Worm (Caenorhabditis elegans) whole organism, young adult: ENCODE data around the gene F13D12.3.

ENCODE experiments used
- B0019.2 ChIP-seq: fragments of 200-800 bp; sonication (Bioruptor generic); conservative IDR thresholded peaks from 2 replicates; pipeline ENCODE4 v1.3.6; 2022; ENCODE audit warnings: missing genetic modification reagents, missing genetic modification characterization, missing compliant biosample characterization
- B0035.1 ChIP-seq: sonication (generic microtip); optimal IDR thresholded peaks from 2 replicates; lab custom pipeline; 2016; ENCODE audit warnings: missing genetic modification characterization, mild to moderate bottlenecking, missing compliant biosample characterization, missing genotype, missing genetic modification reagents
- C06A6.2 ChIP-seq: fragments of 200-800 bp; sonication (Bioruptor generic); conservative IDR thresholded peaks from 2 replicates; pipeline ENCODE4 v1.3.6; 2022; ENCODE audit warnings: missing genetic modification characterization, missing compliant biosample characterization
- D2030.7 ChIP-seq: fragments of 200-800 bp; sonication (Bioruptor generic); IDR thresholded peaks from 2 replicates; pipeline ENCODE4 v1.3.6; 2022; ENCODE audit warnings: missing genetic modification reagents, missing genetic modification characterization, missing compliant biosample characterization
- F22D6.2 ChIP-seq: sonication (generic microtip); optimal IDR thresholded peaks from 2 replicates; lab custom pipeline; 2016; ENCODE audit warnings: mild to moderate bottlenecking, missing genetic modification characterization, missing compliant biosample characterization
- F33H1.4 ChIP-seq: fragments of 200-800 bp; sonication (Bioruptor generic); IDR thresholded peaks from 2 replicates; pipeline ENCODE4 v1.3.6; 2022; ENCODE audit warnings: missing genetic modification reagents, missing genetic modification characterization, missing compliant biosample characterization
- F52B5.7 ChIP-seq: sonication (generic microtip); optimal IDR thresholded peaks from 2 replicates; lab custom pipeline; 2016; ENCODE audit warnings: mild to moderate bottlenecking, missing genetic modification characterization, missing compliant biosample characterization
- K12H6.12 ChIP-seq: fragments of 200-800 bp; sonication (Bioruptor generic); optimal IDR thresholded peaks from 2 replicates; lab custom pipeline; 2018; ENCODE audit warnings: mild to moderate bottlenecking, missing genetic modification characterization, missing compliant biosample characterization
- Y53F4B.3 ChIP-seq: fragments of 200-800 bp; sonication (Bioruptor generic); IDR thresholded peaks from 2 replicates; pipeline ENCODE4 v1.3.6; 2022; ENCODE audit warnings: missing genetic modification reagents, missing genetic modification characterization, missing compliant biosample characterization
- Y56A3A.18 ChIP-seq: fragments of 200-800 bp; sonication (Bioruptor generic); IDR thresholded peaks from 2 replicates; pipeline ENCODE4 v1.3.6; 2022; ENCODE audit warnings: missing genetic modification reagents, missing genetic modification characterization, missing compliant biosample characterization
- Y95B8A.8 ChIP-seq: fragments of 200-800 bp; sonication (Bioruptor generic); IDR thresholded peaks from 2 replicates; pipeline ENCODE4 v1.3.6; 2022; ENCODE audit warnings: missing genetic modification reagents, missing genetic modification characterization, missing compliant biosample characterization
- aptf-3 ChIP-seq: fragments of 200-800 bp; sonication (Bioruptor generic); IDR thresholded peaks from 2 replicates; pipeline ENCODE4 v1.3.6; 2022; ENCODE audit warnings: missing genetic modification characterization, missing compliant biosample characterization
- attf-3 ChIP-seq: fragments of 200-800 bp; sonication (Bioruptor generic); conservative IDR thresholded peaks from 2 replicates; pipeline ENCODE4 v1.3.6; 2022; ENCODE audit warnings: missing genetic modification reagents, missing genetic modification characterization, missing compliant biosample characterization
- bed-2 ChIP-seq: fragments of 200-800 bp; sonication (Bioruptor generic); IDR thresholded peaks from 2 replicates; pipeline ENCODE4 v1.3.6; 2022; ENCODE audit warnings: missing genetic modification reagents, missing genetic modification characterization, missing compliant biosample characterization
- cebp-2 ChIP-seq: fragments of 200-800 bp; sonication (Bioruptor generic); IDR thresholded peaks from 2 replicates; pipeline ENCODE4 v1.3.6; 2022; ENCODE audit warnings: missing genetic modification characterization, missing compliant biosample characterization
- ceh-100 ChIP-seq: fragments of 200-800 bp; sonication (Bioruptor generic); IDR thresholded peaks from 2 replicates; pipeline ENCODE4 v1.3.6; 2022; ENCODE audit warnings: missing genetic modification reagents, missing genetic modification characterization, missing compliant biosample characterization
- ceh-91 ChIP-seq: fragments of 200-800 bp; sonication (Bioruptor generic); IDR thresholded peaks from 2 replicates; pipeline ENCODE4 v1.3.6; 2022; ENCODE audit warnings: missing genetic modification reagents, missing genetic modification characterization, missing compliant biosample characterization
- die-1 ChIP-seq: sonication (generic microtip); optimal IDR thresholded peaks from 2 replicates; lab custom pipeline; 2016; ENCODE audit warnings: missing genotype, mild to moderate bottlenecking, missing genetic modification characterization, missing compliant biosample characterization
- dpl-1 ChIP-seq: fragments of 150-350 bp; optimal IDR thresholded peaks from 2 replicates; lab custom pipeline; 2014; ENCODE audit warnings: missing biosample characterization, missing genetic modification reagents, missing genetic modification characterization
- efl-1 ChIP-seq: fragments of 150-350 bp; optimal IDR thresholded peaks from 2 replicates; lab custom pipeline; 2014; ENCODE audit warnings: missing biosample characterization, missing genetic modification reagents, missing genetic modification characterization
- ekl-4 ChIP-seq: fragments of 200-800 bp; sonication (Bioruptor generic); IDR thresholded peaks from 2 replicates; pipeline ENCODE4 v1.3.6; 2022; ENCODE audit warnings: missing genetic modification reagents, missing genetic modification characterization, missing compliant biosample characterization
- hmg-1.2 ChIP-seq: fragments of 200-800 bp; sonication (Bioruptor generic); IDR thresholded peaks from 2 replicates; pipeline ENCODE4 v1.3.6; 2022; ENCODE audit warnings: missing genetic modification reagents, missing genetic modification characterization, missing compliant biosample characterization
- hmg-20 ChIP-seq: fragments of 200-800 bp; sonication (Bioruptor generic); IDR thresholded peaks from 2 replicates; pipeline ENCODE4 v1.3.6; 2022; ENCODE audit warnings: missing genetic modification reagents, missing genetic modification characterization, missing compliant biosample characterization
- lag-1 ChIP-seq: fragments of 200-800 bp; sonication (Bioruptor generic); IDR thresholded peaks from 2 replicates; pipeline ENCODE4 v1.3.6; 2022; ENCODE audit warnings: missing genetic modification reagents, missing genetic modification characterization, missing compliant biosample characterization
- let-526 ChIP-seq: fragments of 200-800 bp; sonication (Bioruptor generic); IDR thresholded peaks from 2 replicates; pipeline ENCODE4 v1.3.6; 2022; ENCODE audit warnings: missing genetic modification reagents, missing genetic modification characterization, missing compliant biosample characterization
- lin-26 ChIP-seq: fragments of 200-800 bp; sonication (Bioruptor generic); IDR thresholded peaks from 2 replicates; pipeline ENCODE4 v1.3.6; 2022; ENCODE audit warnings: missing genetic modification reagents, missing genetic modification characterization, missing compliant biosample characterization
- lin-40 ChIP-seq: sonication (generic microtip); optimal IDR thresholded peaks from 2 replicates; lab custom pipeline; 2016; ENCODE audit warnings: missing genetic modification characterization, mild to moderate bottlenecking, missing compliant biosample characterization, missing genotype, missing genetic modification reagents
- lsl-1 ChIP-seq: fragments of 200-800 bp; sonication (Bioruptor generic); optimal IDR thresholded peaks from 2 replicates; lab custom pipeline; 2018; ENCODE audit warnings: mild to moderate bottlenecking, missing genetic modification characterization, moderate library complexity, missing compliant biosample characterization
- madf-3 ChIP-seq: fragments of 200-800 bp; sonication (Bioruptor generic); IDR thresholded peaks from 2 replicates; pipeline ENCODE4 v1.3.6; 2022; ENCODE audit warnings: missing genetic modification reagents, missing genetic modification characterization, missing compliant biosample characterization
- madf-6 ChIP-seq: fragments of 200-800 bp; sonication (Bioruptor generic); IDR thresholded peaks from 2 replicates; pipeline ENCODE4 v1.3.6; 2022; ENCODE audit warnings: missing genetic modification reagents, missing genetic modification characterization, missing compliant biosample characterization
- madf-8 ChIP-seq: fragments of 200-800 bp; sonication (Bioruptor generic); conservative IDR thresholded peaks from 2 replicates; pipeline ENCODE4 v1.3.6; 2022; ENCODE audit warnings: missing genetic modification reagents, missing genetic modification characterization, missing compliant biosample characterization
- nfya-1 ChIP-seq: sonication (generic microtip); optimal IDR thresholded peaks from 2 replicates; lab custom pipeline; 2017; ENCODE audit warnings: antibody characterized with exemption, missing compliant biosample characterization, missing genetic modification characterization, borderline replicate concordance; ENCODE audit not compliant: insufficient read depth
- nfya-2 ChIP-seq: fragments of 200-800 bp; sonication (Bioruptor generic); IDR thresholded peaks from 2 replicates; pipeline ENCODE4 v1.3.6; 2022; ENCODE audit warnings: missing genetic modification reagents, missing genetic modification characterization, missing compliant biosample characterization
- nhr-27 ChIP-seq: fragments of 200-800 bp; sonication (Bioruptor generic); optimal IDR thresholded peaks from 2 replicates; lab custom pipeline; 2018; ENCODE audit warnings: mild to moderate bottlenecking, missing genetic modification characterization, moderate library complexity, missing compliant biosample characterization
- pbrm-1 ChIP-seq: fragments of 200-800 bp; sonication (Bioruptor generic); IDR thresholded peaks from 2 replicates; pipeline ENCODE4 v1.3.6; 2022; ENCODE audit warnings: missing genetic modification reagents, missing genetic modification characterization, missing compliant biosample characterization
- rcor-1 ChIP-seq: fragments of 200-800 bp; sonication (Bioruptor generic); IDR thresholded peaks from 2 replicates; pipeline ENCODE4 v1.3.6; 2022; ENCODE audit warnings: missing genetic modification reagents, missing genetic modification characterization, missing compliant biosample characterization
- rec-8 ChIP-seq, 2 experiments: sonication (generic microtip); optimal IDR thresholded peaks; 2 replicates each; lab custom pipeline; 2016; ENCODE audit warnings: mild to moderate bottlenecking in 2 of 2, missing genetic modification characterization in 2 of 2, missing genetic modification reagents in 2 of 2, missing genotype in 2 of 2, missing biosample characterization in 1 of 2, missing compliant biosample characterization in 1 of 2, moderate library complexity in 1 of 2
- rpc-1 ChIP-seq, 2 experiments: fragments of 150-350 bp in 1 of 2; sonication (generic microtip) in 1 of 2; optimal IDR thresholded peaks; 2 replicates each; lab custom pipeline; 2014 to 2018; ENCODE audit warnings: missing biosample characterization in 1 of 2, missing genetic modification characterization in 1 of 2, missing genetic modification reagents in 1 of 2, missing genotype in 1 of 2
- snpc-1.1 ChIP-seq: sonication (generic microtip); optimal IDR thresholded peaks from 2 replicates; lab custom pipeline; 2017; ENCODE audit warnings: missing genetic modification characterization, mild to moderate bottlenecking, missing compliant biosample characterization, antibody characterized with exemption, moderate library complexity, missing genotype, missing genetic modification reagents; ENCODE audit not compliant: insufficient read depth
- snpc-1.3 ChIP-seq: sonication (generic microtip); optimal IDR thresholded peaks from 2 replicates; lab custom pipeline; 2017; ENCODE audit warnings: missing genetic modification characterization, mild to moderate bottlenecking, missing compliant biosample characterization, antibody characterized with exemption, moderate library complexity, missing genotype, missing genetic modification reagents; ENCODE audit not compliant: insufficient read depth
- snpc-3.4 ChIP-seq: sonication (generic microtip); optimal IDR thresholded peaks from 2 replicates; lab custom pipeline; 2017; ENCODE audit warnings: missing genetic modification characterization, mild to moderate bottlenecking, missing compliant biosample characterization, antibody characterized with exemption, moderate library complexity, missing genotype, missing genetic modification reagents
- tbp1 ChIP-seq: fragments of 200-800 bp; sonication (Bioruptor generic); optimal IDR thresholded peaks from 2 replicates; lab custom pipeline; 2018; ENCODE audit warnings: mild to moderate bottlenecking, missing genetic modification characterization, missing compliant biosample characterization
- tbx-9 ChIP-seq: sonication (generic microtip); optimal IDR thresholded peaks from 2 replicates; lab custom pipeline; 2016; ENCODE audit warnings: borderline replicate concordance, missing genetic modification characterization, inconsistent platforms, missing compliant biosample characterization
- zfh-2 ChIP-seq: fragments of 200-800 bp; sonication (Bioruptor generic); conservative IDR thresholded peaks from 2 replicates; pipeline ENCODE4 v1.3.6; 2022; ENCODE audit warnings: missing genetic modification reagents, missing genetic modification characterization, missing compliant biosample characterization
- zim-3 ChIP-seq: sonication (generic microtip); optimal IDR thresholded peaks from 2 replicates; lab custom pipeline; 2017; ENCODE audit warnings: mild to moderate bottlenecking, missing genetic modification characterization, moderate library complexity, missing compliant biosample characterization
- ztf-28 ChIP-seq: fragments of 200-800 bp; sonication (Bioruptor generic); IDR thresholded peaks from 2 replicates; pipeline ENCODE4 v1.3.6; 2022; ENCODE audit warnings: missing genetic modification reagents, missing genetic modification characterization, missing compliant biosample characterization

Gene F13D12.3

DNA sequence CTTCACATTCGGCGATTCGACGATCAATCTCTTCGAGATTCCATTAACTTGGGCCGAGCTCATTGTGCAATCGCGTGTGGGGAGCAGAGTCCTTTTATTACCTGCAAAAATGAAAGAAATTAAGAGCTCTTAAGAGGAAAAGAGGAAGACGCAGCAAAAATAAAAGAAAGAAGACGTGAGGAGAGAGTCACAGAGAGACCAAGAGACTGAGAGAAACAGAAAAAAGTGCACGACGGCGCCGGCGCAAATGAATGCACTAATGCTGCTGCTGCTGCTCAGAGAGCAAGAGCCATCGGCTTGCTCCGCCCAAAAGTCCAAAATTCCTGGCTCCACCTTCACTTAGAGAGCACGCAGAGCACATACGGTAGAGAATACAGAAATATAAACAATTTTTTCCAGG lies 20.0 kb upstream of the F13D12.3 start, which contains the start of gene inos-1:
TSS of gene inos-1 (minus strand) at position 101 of the 400 bp plus-strand sequence.
- TF ChIP-seq zfh-2 (GFP tag; lab: Robert Waterston, UW) (0 out of 2 replicates have a peak, but pooled peaks have one; percentile 33), C06A6.2 (no peak), let-526 (GFP tag; lab: Robert Waterston, UW) (no peak), Y56A3A.18 (GFP tag; lab: Robert Waterston, UW) (no peak), aptf-3 (GFP tag; lab: Robert Waterston, UW) (0 out of 2 replicates have a peak, but pooled peaks have one; percentile 28), Y95B8A.8 (GFP tag; lab: Robert Waterston, UW) (no peak)

DNA sequence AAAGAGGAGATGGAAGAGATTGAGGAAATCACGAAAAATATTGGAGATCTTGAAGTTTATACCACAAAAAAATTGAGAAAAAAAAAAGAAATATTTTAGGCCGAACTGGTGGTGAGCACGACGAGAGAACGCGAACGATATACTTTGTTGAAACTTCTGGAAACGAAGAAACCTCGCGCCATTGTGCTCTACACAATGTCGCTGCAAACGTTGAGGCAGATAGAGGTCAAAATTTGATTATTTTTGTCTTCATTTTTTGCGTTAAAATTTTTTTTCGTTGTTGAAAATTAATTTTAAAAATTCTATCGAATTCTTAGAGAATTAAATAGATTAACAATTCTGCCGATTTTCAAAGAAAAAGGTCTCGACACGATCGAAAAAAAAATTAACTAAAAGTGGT lies 19.6 kb upstream of the F13D12.3 start:
- TF ChIP-seq B0019.2 (GFP tag; lab: Robert Waterston, UW): no peak
- TF ChIP-seq madf-3 (GFP tag; lab: Robert Waterston, UW): no peak
- TF ChIP-seq F22D6.2 (tag; lab: Kevin White, UChicago): no peak
- TF ChIP-seq nfya-2: no peak
- no peak for TF ChIP-seq attf-3 (GFP tag; lab: Robert Waterston, UW)
- no peak for TF ChIP-seq snpc-1.1 (tag; lab: Kevin White, UChicago)
- TF ChIP-seq F52B5.7 (tag; lab: Kevin White, UChicago): no peak
- TF ChIP-seq efl-1 (GFP tag; lab: Kevin White, UChicago): peak; percentile 59
- no peak for TF ChIP-seq snpc-3.4 (tag; lab: Kevin White, UChicago)
- no peak for TF ChIP-seq lsl-1
- no peak for TF ChIP-seq die-1 (tag; lab: Kevin White, UChicago)
- TF ChIP-seq Y95B8A.8 (GFP tag; lab: Robert Waterston, UW): no peak
- no peak for TF ChIP-seq tbp1 (GFP tag; lab: Kevin White, UChicago)
- no peak for TF ChIP-seq rpc-1 (optimal IDR thresholded peaks at IDR 0.05; lab: Kevin White, UChicago)
- TF ChIP-seq rpc-1 (tag; optimal IDR thresholded peaks at IDR 0.05; lab: Kevin White, UChicago): no peak
- TF ChIP-seq lag-1 (GFP tag; lab: Robert Waterston, UW): no peak
- TF ChIP-seq ceh-100 (GFP tag; lab: Robert Waterston, UW): no peak
- TF ChIP-seq snpc-1.3 (tag; lab: Kevin White, UChicago): no peak
- TF ChIP-seq zim-3 (tag; lab: Kevin White, UChicago): no peak
- TF ChIP-seq lin-40 (tag; lab: Kevin White, UChicago): no peak
- TF ChIP-seq bed-2 (GFP tag; lab: Robert Waterston, UW): no peak
- peak; percentile 77 for TF ChIP-seq madf-6 (GFP tag; lab: Robert Waterston, UW)
- TF ChIP-seq B0035.1 (tag; lab: Kevin White, UChicago): no peak
- no peak for TF ChIP-seq ztf-28 (GFP tag; lab: Robert Waterston, UW)
- TF ChIP-seq ekl-4: no peak
- TF ChIP-seq nfya-1 (tag; lab: Kevin White, UChicago): no peak
- TF ChIP-seq K12H6.12: no peak
- TF ChIP-seq pbrm-1: no peak
- no peak for TF ChIP-seq Y56A3A.18 (GFP tag; lab: Robert Waterston, UW)
- no peak for TF ChIP-seq rec-8 (tag; optimal IDR thresholded peaks at IDR 0.05; lab: Kevin White, UChicago)
- 0 out of 2 replicates have a peak, but pooled peaks have one; percentile 17 for TF ChIP-seq madf-8 (GFP tag; lab: Robert Waterston, UW)
- no peak for TF ChIP-seq cebp-2 (GFP tag; lab: Robert Waterston, UW)
- TF ChIP-seq D2030.7: no peak
- no peak for TF ChIP-seq Y53F4B.3 (GFP tag; lab: Robert Waterston, UW)
- TF ChIP-seq rcor-1 (GFP tag; lab: Robert Waterston, UW): no peak
- peak; percentile 44 for TF ChIP-seq F33H1.4 (GFP tag; lab: Robert Waterston, UW)
- peak; percentile 16; the same call in 1 of the 2 replicates for TF ChIP-seq ceh-91
- TF ChIP-seq dpl-1 (GFP tag; lab: Kevin White, UChicago): no peak
- TF ChIP-seq lin-26 (GFP tag; lab: Robert Waterston, UW): no peak
- no peak for TF ChIP-seq hmg-1.2 (GFP tag; lab: Robert Waterston, UW)
- TF ChIP-seq hmg-20 (GFP tag; lab: Robert Waterston, UW): no peak
- no peak for TF ChIP-seq nhr-27 (tag; lab: Kevin White, UChicago)
- no peak for TF ChIP-seq tbx-9 (tag; lab: Kevin White, UChicago)
